Fruit fly (Drosophila melanogaster) whole organism, pupa: Measurements from ENCODE around the gene Gk1.

Experiments used
- CG10348 ChIP-seq: fragments of 200-800 bp; sonication (Bioruptor generic); IDR thresholded peaks from 2 replicates; pipeline ENCODE4 v1.3.6; 2022; ENCODE audit warnings: missing biosample characterization, missing genetic modification characterization
- CG12605 ChIP-seq: fragments of 200-800 bp; sonication (Bioruptor generic); IDR thresholded peaks from 2 replicates; pipeline ENCODE4 v1.3.6; 2022; ENCODE audit warnings: missing biosample characterization, missing genetic modification characterization
- CG13204 ChIP-seq: fragments of 200-800 bp; sonication (Bioruptor generic); optimal IDR thresholded peaks from 2 replicates; lab custom pipeline; 2018; ENCODE audit warnings: missing biosample characterization, mild to moderate bottlenecking, missing genetic modification characterization, moderate library complexity
- CG14655 ChIP-seq: fragments of 200-800 bp; sonication (Bioruptor generic); optimal IDR thresholded peaks from 3 replicates; lab custom pipeline; 2017; ENCODE audit warnings: mild to moderate bottlenecking, missing biosample characterization, missing genetic modification reagents, missing genetic modification characterization
- CG15710 ChIP-seq: fragments of 200-800 bp; sonication (Bioruptor generic); optimal IDR thresholded peaks from 2 replicates; lab custom pipeline; 2018; ENCODE audit warnings: missing biosample characterization, mild to moderate bottlenecking, missing genetic modification characterization, moderate library complexity
- CG17806 ChIP-seq: fragments of 200-800 bp; sonication (Bioruptor generic); optimal IDR thresholded peaks from 2 replicates; lab custom pipeline; 2018; ENCODE audit warnings: missing biosample characterization, mild to moderate bottlenecking, missing genetic modification characterization, moderate library complexity
- CG32121 ChIP-seq: fragments of 200-800 bp; sonication (Bioruptor generic); IDR thresholded peaks from 2 replicates; pipeline ENCODE4 v1.3.6; 2022; ENCODE audit warnings: missing biosample characterization, missing genetic modification characterization
- CG34367 ChIP-seq: fragments of 200-800 bp; sonication (Bioruptor generic); optimal IDR thresholded peaks from 2 replicates; lab custom pipeline; 2018; ENCODE audit warnings: missing biosample characterization, mild to moderate bottlenecking, missing genetic modification characterization
- CG4496 ChIP-seq: fragments of 200-800 bp; sonication (Bioruptor generic); IDR thresholded peaks from 3 replicates; pipeline ENCODE4 v1.3.6; 2022; ENCODE audit warnings: missing biosample characterization, missing genetic modification characterization
- CG8159 ChIP-seq: fragments of 200-800 bp; sonication (Bioruptor generic); optimal IDR thresholded peaks from 3 replicates; lab custom pipeline; 2018; ENCODE audit warnings: missing biosample characterization, mild to moderate bottlenecking, missing genetic modification characterization, moderate library complexity
- CG8301 ChIP-seq: fragments of 200-800 bp; sonication (Bioruptor generic); optimal IDR thresholded peaks from 2 replicates; lab custom pipeline; 2018; ENCODE audit warnings: missing biosample characterization, mild to moderate bottlenecking, missing genetic modification characterization
- CG9948 ChIP-seq: fragments of 200-800 bp; sonication (Bioruptor generic); optimal IDR thresholded peaks from 2 replicates; lab custom pipeline; 2018; ENCODE audit warnings: missing biosample characterization, mild to moderate bottlenecking, missing genetic modification characterization, moderate library complexity
- D1 ChIP-seq: fragments of 200-800 bp; sonication (Bioruptor generic); optimal IDR thresholded peaks from 2 replicates; lab custom pipeline; 2018; ENCODE audit warnings: missing biosample characterization, mild to moderate bottlenecking, missing genetic modification characterization, moderate library complexity
- EcR ChIP-seq: fragments of 200-800 bp; sonication (Bioruptor generic); optimal IDR thresholded peaks from 3 replicates; lab custom pipeline; 2019; ENCODE audit warnings: missing biosample characterization, missing genetic modification characterization, mild to moderate bottlenecking, moderate library complexity, missing genetic modification reagents
- Ets98B ChIP-seq: fragments of 200-800 bp; sonication (Bioruptor generic); IDR thresholded peaks from 2 replicates; pipeline ENCODE4 v1.3.6; 2022; ENCODE audit warnings: missing biosample characterization, missing genetic modification characterization
- Pif1A ChIP-seq: fragments of 200-800 bp; sonication (Bioruptor generic); optimal IDR thresholded peaks from 3 replicates; lab custom pipeline; 2016; ENCODE audit warnings: missing biosample characterization, missing genetic modification characterization
- Pif1B ChIP-seq: fragments of 200-800 bp; sonication (Bioruptor generic); optimal IDR thresholded peaks from 3 replicates; lab custom pipeline; 2016; ENCODE audit warnings: missing biosample characterization, missing genetic modification characterization
- Snoo ChIP-seq: fragments of 200-800 bp; sonication (Bioruptor generic); optimal IDR thresholded peaks from 3 replicates; lab custom pipeline; 2017; ENCODE audit warnings: missing biosample characterization, mild to moderate bottlenecking, missing genetic modification characterization, inconsistent platforms
- fd96Ca ChIP-seq: fragments of 200-800 bp; sonication (Bioruptor generic); IDR thresholded peaks from 3 replicates; pipeline ENCODE4 v1.3.6; 2022; ENCODE audit warnings: missing biosample characterization, missing genetic modification characterization
- gl ChIP-seq: fragments of 200-800 bp; sonication (Bioruptor generic); optimal IDR thresholded peaks from 2 replicates; lab custom pipeline; 2018; ENCODE audit warnings: missing biosample characterization, mild to moderate bottlenecking, missing genetic modification characterization
- rn ChIP-seq: fragments of 200-800 bp; sonication (Bioruptor generic); IDR thresholded peaks from 2 replicates; pipeline ENCODE4 v1.3.6; 2022; ENCODE audit warnings: missing biosample characterization, missing genetic modification characterization

The Gk1 gene

dm6 chr3L:205723-206284, at the start of gene Gk1, which contains the start of gene CG13876:
Gene Gk1, minus strand, starts transcription at chr3L:205844.
Gene CG13876, plus strand, starts transcription at chr3L:206134.
- TF ChIP-seq Snoo (tag; lab: Kevin White, UChicago) (peak; percentile 94), Ets98B (peak; percentile 97), CG8159 (tag; lab: Kevin White, UChicago) (peak; percentile 98), Pif1B (GFP tag; lab: Kevin White, UChicago) (no peak), CG10348 (GFP tag; lab: Robert Waterston, UW) (peak; percentile 64; the same call in 1 of the 2 replicates), CG4496 (peak; percentile 96), CG34367 (tag; lab: Kevin White, UChicago) (peak; percentile 96), EcR (GFP tag; lab: Kevin White, UChicago) (peak; percentile 59), CG14655 (GFP tag; lab: Kevin White, UChicago) (no peak), CG17806 (tag; lab: Kevin White, UChicago) (peak; percentile 96), D1 (tag; lab: Kevin White, UChicago) (no peak), CG12605 (peak; percentile 97), fd96Ca (GFP tag; lab: Robert Waterston, UW) (peak; percentile 90), CG32121 (GFP tag; lab: Robert Waterston, UW) (peak; percentile 97), CG8301 (peak; percentile 96), gl (peak; percentile 92), CG9948 (tag; lab: Kevin White, UChicago) (peak; percentile 94), CG13204 (GFP tag; lab: Kevin White, UChicago) (no peak), rn (GFP tag; lab: Robert Waterston, UW) (peak; percentile 88), Pif1A (GFP tag; lab: Kevin White, UChicago) (no peak), CG15710 (tag; lab: Kevin White, UChicago) (peak; percentile 98)

dm6 chr3L:248226-248758, 42.6 kb upstream of the Gk1 start:
- TF ChIP-seq CG17806 (tag; lab: Kevin White, UChicago) = no peak
- no peak for TF ChIP-seq CG10348 (GFP tag; lab: Robert Waterston, UW)
- no peak for TF ChIP-seq fd96Ca (GFP tag; lab: Robert Waterston, UW)
- no peak for TF ChIP-seq CG8159 (tag; lab: Kevin White, UChicago)
- TF ChIP-seq CG15710 (tag; lab: Kevin White, UChicago) = no peak

dm6 chr3L:247482-248225, 42.0 kb upstream of the Gk1 start, which contains the start of gene mthl14:
Gene mthl14, plus strand, starts transcription at chr3L:247491.
- TF ChIP-seq CG12605 = no peak
- no peak for TF ChIP-seq CG8159 (tag; lab: Kevin White, UChicago)
- TF ChIP-seq CG34367 (tag; lab: Kevin White, UChicago) = no peak
- no peak for TF ChIP-seq CG10348 (GFP tag; lab: Robert Waterston, UW)
- TF ChIP-seq fd96Ca (GFP tag; lab: Robert Waterston, UW) = no peak
- no peak for TF ChIP-seq EcR (GFP tag; lab: Kevin White, UChicago)
- TF ChIP-seq rn (GFP tag; lab: Robert Waterston, UW) = no peak
- no peak for TF ChIP-seq D1 (tag; lab: Kevin White, UChicago)
- TF ChIP-seq gl = no peak
- no peak for TF ChIP-seq CG9948 (tag; lab: Kevin White, UChicago)
- TF ChIP-seq CG8301 = no peak
- no peak for TF ChIP-seq CG4496
- no peak for TF ChIP-seq CG32121 (GFP tag; lab: Robert Waterston, UW)
- TF ChIP-seq CG14655 (GFP tag; lab: Kevin White, UChicago) = no peak
- TF ChIP-seq CG17806 (tag; lab: Kevin White, UChicago) = no peak

dm6 chr3L:246644-247199, 41.1 kb upstream of the Gk1 start:
- TF ChIP-seq CG32121 (GFP tag; lab: Robert Waterston, UW) (peak; percentile 35; the same call in 1 of the 2 replicates), CG4496 (no peak; the same call in 2 of the 3 replicates), Snoo (tag; lab: Kevin White, UChicago) (peak; percentile 44), CG13204 (GFP tag; lab: Kevin White, UChicago) (no peak), CG34367 (tag; lab: Kevin White, UChicago) (peak; percentile 47), fd96Ca (GFP tag; lab: Robert Waterston, UW) (no peak), CG17806 (tag; lab: Kevin White, UChicago) (peak; percentile 5), CG9948 (tag; lab: Kevin White, UChicago) (no peak), CG10348 (GFP tag; lab: Robert Waterston, UW) (no peak), CG12605 (no peak), CG8159 (tag; lab: Kevin White, UChicago) (no peak), D1 (tag; lab: Kevin White, UChicago) (no peak), CG8301 (no peak), gl (no peak)

- TF ChIP-seq CG8301 (no peak), CG8159 (tag; lab: Kevin White, UChicago) (no peak), EcR (GFP tag; lab: Kevin White, UChicago) (no peak), CG15710 (tag; lab: Kevin White, UChicago) (no peak), CG4496 (no peak), CG12605 (no peak), CG34367 (tag; lab: Kevin White, UChicago) (no peak), Pif1A (GFP tag; lab: Kevin White, UChicago) (no peak), CG14655 (GFP tag; lab: Kevin White, UChicago) (no peak)
Observed at dm6 chr3L:234337-234736, 28.7 kb upstream of the Gk1 start.
